Worm (Caenorhabditis elegans) whole organism, L1 larva: ENCODE results near the gene T07F10.5.

Experiments
- C04F5.9 ChIP-seq: sonication (generic microtip); optimal IDR thresholded peaks from 2 replicates; lab custom pipeline; 2016; ENCODE audit warnings: missing genetic modification characterization, missing compliant biosample characterization
- ama-1 ChIP-seq: fragments of 150-350 bp; optimal IDR thresholded peaks from 2 replicates; lab custom pipeline; 2014
- blmp-1 ChIP-seq: fragments of 150-350 bp; optimal IDR thresholded peaks from 2 replicates; lab custom pipeline; 2014; ENCODE audit warnings: missing biosample characterization, missing genetic modification characterization
- ceh-63 ChIP-seq: fragments of 200-800 bp; sonication (Bioruptor generic); optimal IDR thresholded peaks from 2 replicates; lab custom pipeline; 2018; ENCODE audit warnings: mild to moderate bottlenecking, missing genetic modification characterization, missing compliant biosample characterization
- ceh-82 ChIP-seq, 3 experiments: fragments of 150-350 bp in 1 of 3; sonication (generic microtip) in 2 of 3; optimal IDR thresholded peaks; 2 replicates each; lab custom pipeline; 2014 to 2017; ENCODE audit warnings: missing biosample characterization in 3 of 3, missing genetic modification characterization in 3 of 3
- ces-1 ChIP-seq: fragments of 150-350 bp; optimal IDR thresholded peaks from 2 replicates; lab custom pipeline; 2014; ENCODE audit warnings: missing biosample characterization, missing genetic modification reagents, missing genetic modification characterization
- dpl-1 ChIP-seq, 3 experiments: fragments of 150-350 bp in 2 of 3; sonication (generic microtip) in 1 of 3; optimal IDR thresholded peaks; 2 replicates each; lab custom pipeline; 2014 to 2017; ENCODE audit warnings: missing biosample characterization in 3 of 3, missing genetic modification characterization in 3 of 3, missing genetic modification reagents in 3 of 3
- dsc-1 ChIP-seq: sonication (generic microtip); optimal IDR thresholded peaks from 2 replicates; lab custom pipeline; 2016; ENCODE audit warnings: mild to moderate bottlenecking, missing genetic modification characterization, missing compliant biosample characterization
- efl-1 ChIP-seq, 4 experiments: fragments of 150-350 bp; optimal IDR thresholded peaks in 3 of 4; peaks in 1 of 4; 1 replicate in 1 of 4; 2 replicates in 3 of 4; lab custom pipeline; 2014; ENCODE audit warnings: missing biosample characterization in 2 of 4, missing genetic modification characterization in 2 of 4, missing genetic modification reagents in 2 of 4
- efl-3 ChIP-seq: fragments of 200-800 bp; sonication (Bioruptor generic); optimal IDR thresholded peaks from 2 replicates; lab custom pipeline; 2018; ENCODE audit warnings: mild to moderate bottlenecking, missing genetic modification characterization, missing compliant biosample characterization
- egl-13 ChIP-seq: sonication (generic microtip); optimal IDR thresholded peaks from 2 replicates; lab custom pipeline; 2016; ENCODE audit warnings: missing genotype, missing genetic modification reagents, missing genetic modification characterization, missing compliant biosample characterization
- elt-3 ChIP-seq, 6 experiments: fragments of 150-350 bp in 1 of 6; sonication (generic microtip); optimal IDR thresholded peaks; 2 replicates each; lab custom pipeline; 2017 to 2018; ENCODE audit warnings: missing biosample characterization in 6 of 6, missing genetic modification characterization in 6 of 6, inconsistent platforms in 1 of 6
- fkh-10 ChIP-seq: sonication (generic microtip); optimal IDR thresholded peaks from 2 replicates; lab custom pipeline; 2017; ENCODE audit warnings: missing biosample characterization, missing genetic modification reagents, missing genetic modification characterization
- fos-1 ChIP-seq: fragments of 150-350 bp; optimal IDR thresholded peaks from 2 replicates; lab custom pipeline; 2014; ENCODE audit warnings: missing biosample characterization, missing genetic modification characterization
- hlh-17 ChIP-seq: fragments of 200-800 bp; sonication (Bioruptor generic); optimal IDR thresholded peaks from 2 replicates; lab custom pipeline; 2018; ENCODE audit warnings: missing genetic modification characterization, mild to moderate bottlenecking, missing compliant biosample characterization, moderate library complexity, borderline replicate concordance
- hlh-4 ChIP-seq: sonication (generic microtip); optimal IDR thresholded peaks from 2 replicates; lab custom pipeline; 2016; ENCODE audit warnings: mild to moderate bottlenecking, missing genetic modification characterization, missing compliant biosample characterization
- hpl-2 ChIP-seq: fragments of 150-350 bp; optimal IDR thresholded peaks from 2 replicates; lab custom pipeline; 2014; ENCODE audit warnings: missing biosample characterization, missing genetic modification reagents, missing genetic modification characterization
- lin-14 ChIP-seq: fragments of 200-800 bp; sonication (Bioruptor generic); optimal IDR thresholded peaks from 2 replicates; lab custom pipeline; 2018; ENCODE audit warnings: mild to moderate bottlenecking, missing genetic modification characterization, moderate library complexity, missing compliant biosample characterization
- lin-35 ChIP-seq, 2 experiments: fragments of 150-350 bp; optimal IDR thresholded peaks; 2 replicates each; lab custom pipeline; 2014; ENCODE audit warnings: missing biosample characterization in 2 of 2, missing genetic modification characterization in 2 of 2, missing genetic modification reagents in 2 of 2
- lin-39 ChIP-seq: fragments of 150-350 bp; optimal IDR thresholded peaks from 2 replicates; lab custom pipeline; 2014; ENCODE audit warnings: missing biosample characterization, missing genetic modification reagents, missing genetic modification characterization
- lir-3 ChIP-seq: sonication (generic microtip); optimal IDR thresholded peaks from 2 replicates; lab custom pipeline; 2016; ENCODE audit warnings: mild to moderate bottlenecking, missing genetic modification characterization, moderate library complexity, missing compliant biosample characterization; ENCODE audit not compliant: poor library complexity
- mab-9 ChIP-seq: fragments of 200-800 bp; sonication (Bioruptor generic); IDR thresholded peaks from 2 replicates; pipeline ENCODE4 v1.3.6; 2022; ENCODE audit warnings: missing genetic modification reagents, missing genetic modification characterization, missing compliant biosample characterization
- nhr-11 ChIP-seq: fragments of 150-350 bp; optimal IDR thresholded peaks from 2 replicates; lab custom pipeline; 2014; ENCODE audit warnings: missing biosample characterization, missing genetic modification characterization
- nhr-77 ChIP-seq: fragments of 150-350 bp; optimal IDR thresholded peaks from 2 replicates; lab custom pipeline; 2014; ENCODE audit warnings: missing biosample characterization, missing genetic modification characterization
- pax-3 ChIP-seq: fragments of 200-800 bp; sonication (Bioruptor generic); optimal IDR thresholded peaks from 2 replicates; lab custom pipeline; 2018; ENCODE audit warnings: mild to moderate bottlenecking, missing genetic modification characterization, moderate library complexity, missing compliant biosample characterization
- pqm-1 ChIP-seq: sonication (generic microtip); optimal IDR thresholded peaks from 3 replicates; lab custom pipeline; 2017; ENCODE audit warnings: missing biosample characterization, missing genetic modification characterization
- snpc-4 ChIP-seq: fragments of 150-350 bp; optimal IDR thresholded peaks from 2 replicates; lab custom pipeline; 2014; ENCODE audit warnings: missing biosample characterization, missing genetic modification characterization
- snu-23 ChIP-seq: sonication (generic microtip); optimal IDR thresholded peaks from 2 replicates; lab custom pipeline; 2016; ENCODE audit warnings: missing genetic modification characterization, missing compliant biosample characterization
- sox-4 ChIP-seq: sonication (generic microtip); optimal IDR thresholded peaks from 2 replicates; lab custom pipeline; 2016; ENCODE audit warnings: missing genetic modification characterization, missing compliant biosample characterization
- sptf-1 ChIP-seq: fragments of 150-350 bp; optimal IDR thresholded peaks from 2 replicates; lab custom pipeline; 2014; ENCODE audit warnings: missing biosample characterization, missing genetic modification characterization
- tbx-2 ChIP-seq: sonication (generic microtip); optimal IDR thresholded peaks from 2 replicates; lab custom pipeline; 2016; ENCODE audit warnings: missing genetic modification characterization, missing compliant biosample characterization
- unc-98 ChIP-seq: fragments of 200-800 bp; sonication (Bioruptor generic); IDR thresholded peaks from 2 replicates; pipeline ENCODE4 v1.3.6; 2022; ENCODE audit warnings: missing genetic modification characterization, missing compliant biosample characterization
- zag-1 ChIP-seq: fragments of 150-350 bp; optimal IDR thresholded peaks from 2 replicates; lab custom pipeline; 2014; ENCODE audit warnings: missing biosample characterization, missing genetic modification characterization
- ztf-11 ChIP-seq, 2 experiments: sonication (generic microtip); optimal IDR thresholded peaks; 2 replicates each; lab custom pipeline; 2016 to 2017; ENCODE audit warnings: missing genetic modification characterization in 2 of 2, missing biosample characterization in 1 of 2, missing compliant biosample characterization in 1 of 2

The T07F10.5 gene

DNA sequence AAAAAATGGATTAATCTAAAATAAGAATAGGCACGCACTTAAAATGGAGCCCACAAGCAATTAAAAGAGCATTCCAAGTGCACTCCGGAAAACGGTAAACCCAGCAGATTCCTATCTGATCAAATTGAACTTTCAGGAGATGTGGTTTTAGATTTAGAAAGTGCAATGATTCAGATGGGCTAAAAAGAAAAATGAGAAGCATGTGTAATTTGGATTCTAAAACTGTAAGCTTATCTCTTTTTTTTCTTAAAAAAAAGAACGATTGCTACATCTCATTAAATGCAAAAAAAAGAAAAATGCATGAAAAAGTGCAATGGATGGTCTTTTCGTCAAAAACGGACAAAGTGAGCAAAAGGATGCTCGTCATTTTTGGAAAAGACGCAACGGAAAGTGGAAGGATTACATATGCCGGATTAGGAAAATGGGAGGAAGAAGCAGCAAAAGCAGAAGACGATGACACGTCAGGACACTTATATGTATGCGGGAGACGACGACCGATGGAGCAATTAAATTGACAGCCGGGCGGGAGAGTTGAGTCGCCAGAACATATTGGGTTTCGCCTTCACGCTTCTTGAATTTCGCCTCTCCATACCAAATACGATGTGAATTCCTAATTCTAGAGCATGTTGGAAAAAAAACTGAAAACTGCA is 33.0 kb downstream of the T07F10.5 start:
- TF ChIP-seq dsc-1 (tag; lab: Kevin White, UChicago) (peak; percentile 33), elt-3 (tag; optimal IDR thresholded peaks at IDR 0.05; lab: Kevin White, UChicago) (no peak), ceh-63 (GFP tag; lab: Kevin White, UChicago) (peak; percentile 13), pqm-1 (tag; lab: Kevin White, UChicago) (no peak), hlh-17 (no peak), snu-23 (GFP tag; lab: Kevin White, UChicago) (no peak), lin-14 (GFP tag; lab: Kevin White, UChicago) (peak; percentile 41), dpl-1 (GFP tag; optimal IDR thresholded peaks at IDR 0.05; lab: Kevin White, UChicago) (no peak), efl-1 (optimal IDR thresholded peaks at IDR 0.05; lab: Kevin White, UChicago) (no peak), efl-1 (GFP tag; optimal IDR thresholded peaks at IDR 0.05 in 1 of 2; lab: Kevin White, UChicago) (peak in 1 of 2 experiments; percentile 60), pax-3 (tag; lab: Kevin White, UChicago) (peak; percentile 32), egl-13 (peak; percentile 8), C04F5.9 (tag; lab: Kevin White, UChicago) (no peak), ceh-82 (tag; optimal IDR thresholded peaks at IDR 0.05; lab: Kevin White, UChicago) (peak in 1 of 3 experiments; percentile 12), ces-1 (no peak)
- TF ChIP-seq, all 84 proteins: peak for 7

DNA sequence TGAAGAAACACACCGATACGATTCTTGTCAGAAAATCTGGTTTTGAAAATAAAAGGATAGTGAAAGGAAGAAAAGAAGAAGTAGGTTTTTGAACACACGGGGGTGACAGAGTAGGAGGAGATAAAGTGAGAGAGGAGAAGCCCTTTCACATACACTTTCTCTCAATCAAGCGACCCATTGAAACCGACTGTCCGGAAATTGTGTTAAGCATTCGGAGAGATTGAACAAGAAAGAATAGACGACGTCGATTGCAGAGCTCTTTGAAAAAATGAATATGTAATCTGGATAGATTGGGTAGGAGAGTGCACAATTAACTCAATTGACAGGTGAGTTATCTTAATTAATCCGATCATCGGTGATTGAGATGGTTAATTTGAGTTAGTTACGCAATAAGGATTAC is 35.6 kb downstream of the T07F10.5 start:
- TF ChIP-seq mab-9 (GFP tag; lab: Robert Waterston, UW) (0 out of 2 replicates have a peak, but pooled peaks have one; percentile 19), lin-14 (GFP tag; lab: Kevin White, UChicago) (peak; percentile 66), fkh-10 (peak; percentile 60), sox-4 (no peak), blmp-1 (peak; percentile 64), lir-3 (no peak)

DNA sequence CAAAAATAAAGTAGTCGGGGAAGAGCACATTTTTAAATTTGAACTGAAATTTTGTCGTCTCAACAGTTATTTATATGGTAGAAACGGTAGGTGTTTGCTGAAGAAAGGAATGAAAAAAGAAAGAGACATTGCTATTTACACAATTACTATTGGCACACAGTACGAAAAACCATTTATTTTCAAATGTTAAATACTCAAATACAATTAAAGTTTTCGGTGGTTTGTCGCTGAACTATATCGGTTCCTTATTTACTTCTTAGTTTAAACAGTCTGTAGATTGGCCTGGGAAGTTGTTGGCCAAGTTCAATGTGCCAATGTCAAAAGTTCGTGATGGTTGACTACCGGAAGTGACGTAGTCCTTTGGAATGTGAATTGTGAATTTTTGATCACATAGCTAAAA is 38.3 kb downstream of the T07F10.5 start, which contains the start of gene ttr-27:
Gene ttr-27 (minus strand): TSS at position 45 of the 400 bp plus-strand sequence.
- TF ChIP-seq ceh-63 (GFP tag; lab: Kevin White, UChicago) (no peak), tbx-2 (tag; lab: Kevin White, UChicago) (peak; percentile 36), lin-14 (GFP tag; lab: Kevin White, UChicago) (peak; percentile 34), efl-3 (GFP tag; lab: Kevin White, UChicago) (no peak), zag-1 (tag; lab: Kevin White, UChicago) (no peak), ztf-11 (tag; optimal IDR thresholded peaks at IDR 0.05; lab: Kevin White, UChicago) (no peak), nhr-77 (tag; lab: Kevin White, UChicago) (peak; percentile 23), efl-1 (optimal IDR thresholded peaks at IDR 0.05; lab: Kevin White, UChicago) (no peak), efl-1 (GFP tag; optimal IDR thresholded peaks at IDR 0.05 in 1 of 2; lab: Kevin White, UChicago) (peak in 1 of 2 experiments; percentile 12), nhr-11 (no peak), ces-1 (no peak), lin-35 (GFP tag; optimal IDR thresholded peaks at IDR 0.05; lab: Kevin White, UChicago) (no peak), ama-1 (no peak)

DNA sequence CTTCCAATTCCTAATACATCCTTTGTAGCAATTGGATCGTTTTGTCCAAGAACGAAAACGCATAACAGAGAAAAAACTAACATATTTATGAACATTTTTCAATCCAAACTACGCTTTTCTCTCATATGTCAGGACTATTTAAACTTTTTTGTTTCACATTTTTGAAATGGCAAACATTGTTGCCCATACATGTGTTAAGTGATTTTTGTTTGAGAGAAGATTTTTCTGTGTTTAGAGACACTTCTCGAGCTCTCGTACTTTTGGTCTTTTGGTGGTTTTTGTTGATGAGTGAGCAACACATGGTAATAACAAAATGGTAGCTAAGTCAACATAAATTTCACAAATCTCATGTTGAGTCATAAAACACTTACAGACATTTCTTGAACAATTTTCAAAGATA is 39.4 kb downstream of the T07F10.5 start, which contains the start of gene ttr-28:
Gene ttr-28 (minus strand): TSS at position 101 of the 400 bp plus-strand sequence.
- no peak for TF ChIP-seq lin-35 (GFP tag; optimal IDR thresholded peaks at IDR 0.05; lab: Kevin White, UChicago)
- TF ChIP-seq pqm-1 (tag; lab: Kevin White, UChicago), result no peak
- TF ChIP-seq fos-1 (tag; lab: Kevin White, UChicago), result no peak
- TF ChIP-seq unc-98 (GFP tag; lab: Robert Waterston, UW), result no peak
- TF ChIP-seq sptf-1 (tag; lab: Kevin White, UChicago), result no peak
- TF ChIP-seq sox-4, result no peak
- TF ChIP-seq lin-14 (GFP tag; lab: Kevin White, UChicago), result no peak
- no peak for TF ChIP-seq snu-23 (GFP tag; lab: Kevin White, UChicago)
- TF ChIP-seq zag-1 (tag; lab: Kevin White, UChicago), result no peak
- no peak for TF ChIP-seq fkh-10
- no peak for TF ChIP-seq snpc-4 (tag; lab: Kevin White, UChicago)
- no peak for TF ChIP-seq lin-39
- TF ChIP-seq hpl-2, result no peak
- TF ChIP-seq hlh-4 (tag; lab: Kevin White, UChicago), result no peak
